Worm (Caenorhabditis elegans): ENCODE data around the gene F35B3.7.

DNA sequence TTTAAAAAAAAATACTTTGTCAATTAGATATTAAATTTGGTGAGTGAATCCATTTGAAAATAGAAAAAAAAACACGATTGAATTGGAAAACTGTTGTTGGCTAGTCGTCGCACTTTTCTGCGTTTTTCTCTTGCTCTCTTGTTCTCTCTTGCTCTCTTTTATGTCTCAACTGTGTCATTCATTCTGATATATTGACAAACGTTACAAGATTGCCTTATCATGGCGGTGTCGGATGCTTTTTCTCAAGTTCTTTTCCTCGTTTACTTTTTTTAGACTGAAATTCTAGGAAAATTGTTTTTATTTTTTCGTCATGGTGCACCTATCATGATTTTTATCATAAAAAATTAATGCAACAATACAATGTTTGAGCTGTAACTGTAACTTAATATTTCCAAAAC lies 47.0 kb downstream of the F35B3.7 start:
- TF ChIP-seq flt-1 (GFP tag; IDR thresholded peaks at IDR 0.05) (no peak), cog-1 (tag; optimal IDR thresholded peaks at IDR 0.05) (no peak), med-1 (GFP tag; optimal IDR thresholded peaks at IDR 0.05; ENCODE audit: insufficient read depth) (no peak), ztf-29 (GFP tag; IDR thresholded peaks at IDR 0.05) (no peak)

All from whole organism, midembryonic.